Worm (Caenorhabditis elegans) whole organism, L4 larva: ENCODE measurements around the gene fbxa-78.

Experiments used
- D1046.2 ChIP-seq: fragments of 200-800 bp; sonication (Bioruptor generic); IDR thresholded peaks from 2 replicates; pipeline ENCODE4 v1.3.6; 2022; ENCODE audit warnings: missing genetic modification characterization, missing compliant biosample characterization
- R02D3.7 ChIP-seq: fragments of 150-350 bp; sonication (generic microtip); optimal IDR thresholded peaks from 3 replicates; lab custom pipeline; 2014; ENCODE audit warnings: missing biosample characterization, missing genetic modification characterization
- T26A8.4 ChIP-seq: fragments of 200-800 bp; sonication (Bioruptor generic); IDR thresholded peaks from 2 replicates; pipeline ENCODE4 v1.3.6; 2022; ENCODE audit warnings: missing genetic modification characterization, missing compliant biosample characterization
- Y105C5A.15 ChIP-seq: fragments of 200-800 bp; sonication (Bioruptor generic); IDR thresholded peaks from 2 replicates; pipeline ENCODE4 v1.3.6; 2022; ENCODE audit warnings: missing genetic modification characterization, missing compliant biosample characterization
- Y48G9A.11 ChIP-seq: fragments of 200-800 bp; sonication (Bioruptor generic); IDR thresholded peaks from 2 replicates; pipeline ENCODE4 v1.3.6; 2022; ENCODE audit warnings: missing genetic modification reagents, missing genetic modification characterization, missing compliant biosample characterization
- ZK337.2 ChIP-seq: fragments of 200-800 bp; sonication (Bioruptor generic); IDR thresholded peaks from 2 replicates; pipeline ENCODE4 v1.3.6; 2022; ENCODE audit warnings: missing genetic modification reagents, missing genetic modification characterization, missing compliant biosample characterization
- aha-1 ChIP-seq: fragments of 150-350 bp; peaks from one replicate; lab custom pipeline; 2014; ENCODE audit warnings: missing biosample characterization, missing genetic modification characterization
- aly-2 ChIP-seq: sonication (generic microtip); optimal IDR thresholded peaks from 2 replicates; lab custom pipeline; 2018; ENCODE audit warnings: missing biosample characterization, missing genetic modification characterization
- ama-1 ChIP-seq: fragments of 150-350 bp; optimal IDR thresholded peaks from 2 replicates; lab custom pipeline; 2014; ENCODE audit warnings: inconsistent platforms, mixed read lengths
- arid-1 ChIP-seq: fragments of 200-800 bp; sonication (Bioruptor generic); conservative IDR thresholded peaks from 2 replicates; pipeline ENCODE4 v1.3.6; 2022; ENCODE audit warnings: missing genetic modification reagents, missing genetic modification characterization, missing compliant biosample characterization
- ceh-20 ChIP-seq: fragments of 200-800 bp; sonication (Bioruptor generic); IDR thresholded peaks from 2 replicates; pipeline ENCODE4 v1.3.6; 2022; ENCODE audit warnings: missing genetic modification reagents, missing genetic modification characterization, missing compliant biosample characterization
- ceh-28 ChIP-seq: fragments of 150-350 bp; optimal IDR thresholded peaks from 2 replicates; lab custom pipeline; 2014; ENCODE audit warnings: missing biosample characterization, missing genetic modification reagents, missing genetic modification characterization
- ces-1 ChIP-seq: fragments of 150-350 bp; sonication (generic microtip); optimal IDR thresholded peaks from 4 replicates; lab custom pipeline; 2014; ENCODE audit warnings: missing biosample characterization, missing genetic modification reagents, missing genetic modification characterization
- dmd-8 ChIP-seq: fragments of 200-800 bp; sonication (Bioruptor generic); IDR thresholded peaks from 2 replicates; pipeline ENCODE4 v1.3.6; 2022; ENCODE audit warnings: missing genetic modification characterization, missing compliant biosample characterization
- dmd-9 ChIP-seq: fragments of 200-800 bp; sonication (Bioruptor generic); IDR thresholded peaks from 2 replicates; pipeline ENCODE4 v1.3.6; 2022; ENCODE audit warnings: missing genetic modification reagents, missing genetic modification characterization, missing compliant biosample characterization
- egl-27 ChIP-seq: sonication (generic microtip); optimal IDR thresholded peaks from 3 replicates; lab custom pipeline; 2017; ENCODE audit warnings: missing biosample characterization, missing genetic modification reagents, missing genetic modification characterization
- gei-8 ChIP-seq: fragments of 200-800 bp; sonication (Bioruptor generic); optimal IDR thresholded peaks from 2 replicates; lab custom pipeline; 2018; ENCODE audit warnings: mild to moderate bottlenecking, missing genetic modification characterization, missing compliant biosample characterization
- hif-1 ChIP-seq, 2 experiments: sonication (generic microtip); optimal IDR thresholded peaks; 2 replicates each; lab custom pipeline; 2016 to 2017; ENCODE audit warnings: missing compliant biosample characterization in 2 of 2, missing genetic modification characterization in 2 of 2, missing genetic modification reagents in 2 of 2, missing genotype in 2 of 2, mild to moderate bottlenecking in 1 of 2
- hmg-1.1 ChIP-seq: fragments of 200-800 bp; sonication (Bioruptor generic); IDR thresholded peaks from 2 replicates; pipeline ENCODE4 v1.3.6; 2022; ENCODE audit warnings: missing genetic modification reagents, missing genetic modification characterization, missing compliant biosample characterization
- jun-1 ChIP-seq: fragments of 150-350 bp; optimal IDR thresholded peaks from 2 replicates; lab custom pipeline; 2014; ENCODE audit warnings: missing biosample characterization, missing genetic modification reagents, missing genetic modification characterization
- lin-13 ChIP-seq: fragments of 150-350 bp; optimal IDR thresholded peaks from 2 replicates; lab custom pipeline; 2014; ENCODE audit warnings: missing biosample characterization, missing genetic modification reagents, missing genetic modification characterization
- lin-15B ChIP-seq: fragments of 150-350 bp; sonication (generic microtip); optimal IDR thresholded peaks from 3 replicates; lab custom pipeline; 2014; ENCODE audit warnings: missing biosample characterization, missing genetic modification characterization
- lin-38 ChIP-seq: fragments of 200-800 bp; sonication (Bioruptor generic); IDR thresholded peaks from 2 replicates; pipeline ENCODE4 v1.3.6; 2022; ENCODE audit warnings: missing genetic modification reagents, missing genetic modification characterization, missing compliant biosample characterization
- lin-39 ChIP-seq: fragments of 150-350 bp; optimal IDR thresholded peaks from 2 replicates; lab custom pipeline; 2014; ENCODE audit warnings: missing biosample characterization, missing genetic modification reagents, missing genetic modification characterization
- lir-3 ChIP-seq: sonication (generic microtip); optimal IDR thresholded peaks from 2 replicates; lab custom pipeline; 2016; ENCODE audit warnings: mild to moderate bottlenecking, missing genetic modification characterization, missing compliant biosample characterization
- madf-9 ChIP-seq: fragments of 200-800 bp; sonication (Bioruptor generic); conservative IDR thresholded peaks from 2 replicates; pipeline ENCODE4 v1.3.6; 2022; ENCODE audit warnings: missing genetic modification reagents, missing genetic modification characterization, missing compliant biosample characterization
- mdl-1 ChIP-seq, 2 experiments: fragments of 150-350 bp in 1 of 2; sonication (generic microtip) in 1 of 2; optimal IDR thresholded peaks; 2 replicates each; lab custom pipeline; 2014 to 2017; ENCODE audit warnings: missing biosample characterization in 2 of 2, missing genetic modification characterization in 2 of 2
- mxl-3 ChIP-seq: fragments of 200-800 bp; sonication (Bioruptor generic); optimal IDR thresholded peaks from 2 replicates; lab custom pipeline; 2018; ENCODE audit warnings: mild to moderate bottlenecking, missing genetic modification characterization, missing compliant biosample characterization
- nhr-10 ChIP-seq: fragments of 150-350 bp; optimal IDR thresholded peaks from 2 replicates; lab custom pipeline; 2014; ENCODE audit warnings: missing biosample characterization, missing genetic modification characterization
- nhr-102 ChIP-seq: sonication (generic microtip); optimal IDR thresholded peaks from 2 replicates; lab custom pipeline; 2016; ENCODE audit warnings: mild to moderate bottlenecking, missing genetic modification characterization, moderate library complexity, missing compliant biosample characterization
- nhr-111 ChIP-seq: fragments of 200-800 bp; sonication (Bioruptor generic); optimal IDR thresholded peaks from 2 replicates; lab custom pipeline; 2018; ENCODE audit warnings: mild to moderate bottlenecking, missing genetic modification characterization, missing compliant biosample characterization
- nhr-77 ChIP-seq: fragments of 150-350 bp; optimal IDR thresholded peaks from 2 replicates; lab custom pipeline; 2014; ENCODE audit warnings: missing biosample characterization, missing genetic modification characterization
- saeg-2 ChIP-seq: fragments of 200-800 bp; sonication (Bioruptor generic); IDR thresholded peaks from 2 replicates; pipeline ENCODE4 v1.3.6; 2022; ENCODE audit warnings: missing genetic modification reagents, missing genetic modification characterization, missing compliant biosample characterization
- snpc-1.2 ChIP-seq: fragments of 200-800 bp; sonication (Bioruptor generic); IDR thresholded peaks from 2 replicates; pipeline ENCODE4 v1.3.6; 2022; ENCODE audit warnings: missing genetic modification reagents, missing genetic modification characterization, missing compliant biosample characterization
- snpc-4 ChIP-seq: fragments of 150-350 bp; optimal IDR thresholded peaks from 2 replicates; lab custom pipeline; 2014; ENCODE audit warnings: missing biosample characterization, missing genetic modification characterization
- spr-3 ChIP-seq: fragments of 200-800 bp; sonication (Bioruptor generic); optimal IDR thresholded peaks from 2 replicates; lab custom pipeline; 2018; ENCODE audit warnings: mild to moderate bottlenecking, missing genetic modification characterization, missing compliant biosample characterization
- tra-1 ChIP-seq: fragments of 200-800 bp; sonication (Bioruptor generic); IDR thresholded peaks from 2 replicates; pipeline ENCODE4 v1.3.6; 2022; ENCODE audit warnings: missing genetic modification reagents, missing genetic modification characterization, missing compliant biosample characterization
- unc-130 ChIP-seq: sonication (generic microtip); optimal IDR thresholded peaks from 2 replicates; lab custom pipeline; 2016; ENCODE audit warnings: missing genetic modification reagents, missing genetic modification characterization, missing compliant biosample characterization
- unc-39 ChIP-seq: sonication (generic microtip); optimal IDR thresholded peaks from 2 replicates; lab custom pipeline; 2017; ENCODE audit warnings: missing biosample characterization, missing genetic modification characterization
- unc-62 ChIP-seq, 3 experiments: fragments of 150-350 bp in 1 of 3; sonication (generic microtip); optimal IDR thresholded peaks in 2 of 3; peaks in 1 of 3; 1 replicate in 1 of 3; 2 replicates in 2 of 3; lab custom pipeline; 2014 to 2017; ENCODE audit warnings: missing biosample characterization in 3 of 3, missing genetic modification characterization in 3 of 3, missing genetic modification reagents in 3 of 3, missing genotype in 1 of 3
- vab-7 ChIP-seq: fragments of 200-800 bp; sonication (Bioruptor generic); IDR thresholded peaks from 2 replicates; pipeline ENCODE4 v1.3.6; 2022; ENCODE audit warnings: missing genetic modification reagents, missing genetic modification characterization, missing compliant biosample characterization
- zfp-2 ChIP-seq: sonication (generic microtip); optimal IDR thresholded peaks from 2 replicates; lab custom pipeline; 2016; ENCODE audit warnings: mild to moderate bottlenecking, missing genetic modification characterization, missing compliant biosample characterization
- zfp-3 ChIP-seq: fragments of 200-800 bp; sonication (Bioruptor generic); conservative IDR thresholded peaks from 2 replicates; pipeline ENCODE4 v1.3.6; 2022; ENCODE audit warnings: missing genetic modification reagents, missing genetic modification characterization, missing compliant biosample characterization

The fbxa-78 gene

DNA sequence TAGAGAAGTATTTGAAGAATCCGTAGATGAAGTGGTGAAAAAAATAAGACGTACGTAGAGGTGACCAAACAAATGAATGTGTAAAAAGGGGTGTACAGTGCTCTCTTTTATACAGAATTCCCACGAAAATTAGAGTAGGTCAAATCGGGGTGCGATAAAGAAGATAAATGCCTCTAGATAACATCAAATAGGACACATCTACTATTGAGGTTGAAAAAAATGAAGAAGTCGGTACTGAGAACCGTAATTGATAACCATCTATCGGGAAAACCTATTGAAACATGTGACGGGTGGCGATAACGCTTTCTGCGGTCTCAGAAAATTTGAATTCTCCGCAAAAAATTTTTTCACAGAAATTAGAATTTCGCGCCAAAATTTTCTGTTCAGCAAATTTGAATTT lies 19.6 kb downstream of the fbxa-78 start, which contains the start of gene fbxa-61:
Gene fbxa-61 (plus strand): TSS at position 345 of the 400 bp plus-strand sequence.
- TF ChIP-seq zfp-3 (GFP tag; lab: Robert Waterston, UW) (no peak), ceh-20 (GFP tag; lab: Robert Waterston, UW) (no peak), R02D3.7 (tag; lab: Kevin White, UChicago) (no peak), hif-1 (tag; optimal IDR thresholded peaks at IDR 0.05; lab: Kevin White, UChicago) (no peak), spr-3 (GFP tag; lab: Kevin White, UChicago) (no peak), unc-39 (no peak), jun-1 (tag; lab: Kevin White, UChicago) (no peak), aly-2 (tag; lab: Kevin White, UChicago) (no peak), D1046.2 (GFP tag; lab: Robert Waterston, UW) (no peak), egl-27 (tag; lab: Kevin White, UChicago) (no peak), saeg-2 (no peak), ZK337.2 (no peak), nhr-10 (no peak), nhr-77 (tag; lab: Kevin White, UChicago) (no peak), Y48G9A.11 (GFP tag; lab: Robert Waterston, UW) (no peak), T26A8.4 (GFP tag; lab: Robert Waterston, UW) (no peak), snpc-1.2 (GFP tag; lab: Robert Waterston, UW) (no peak), dmd-8 (GFP tag; lab: Robert Waterston, UW) (no peak), unc-62 (GFP tag; optimal IDR thresholded peaks at IDR 0.05 in 1 of 2; lab: Kevin White, UChicago) (no peak), unc-62 (tag; optimal IDR thresholded peaks at IDR 0.05; lab: Kevin White, UChicago) (no peak)
- TF ChIP-seq, all 104 proteins: peak for 0

DNA sequence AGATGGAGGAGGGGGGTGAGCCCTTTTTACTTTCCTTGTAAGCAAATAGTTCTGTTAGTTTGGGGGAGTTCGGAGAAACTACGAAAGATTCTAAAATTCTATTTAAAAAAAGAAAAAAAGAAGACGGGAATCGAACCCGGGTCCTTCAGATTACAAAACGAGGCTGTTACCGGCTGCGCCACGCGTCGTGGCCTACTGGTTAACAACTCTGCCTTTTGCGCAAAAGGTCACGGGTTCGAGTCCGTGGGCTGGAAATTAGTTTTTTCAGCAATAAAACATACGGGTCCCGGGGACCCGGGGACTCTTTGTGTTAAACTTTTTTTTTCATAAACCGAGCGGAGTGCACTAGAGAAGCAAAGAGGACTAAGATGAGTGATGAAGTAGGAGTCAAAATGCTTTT lies 27.1 kb downstream of the fbxa-78 start:
- TF ChIP-seq lin-13 (GFP tag; lab: Kevin White, UChicago) (peak; percentile 74), ceh-20 (GFP tag; lab: Robert Waterston, UW) (peak; percentile 50; the same call in 1 of the 2 replicates), lin-38 (GFP tag; lab: Robert Waterston, UW) (peak; percentile 51), lir-3 (tag; lab: Kevin White, UChicago) (no peak), aha-1 (tag; lab: Kevin White, UChicago) (peak; percentile 69), ama-1 (lab: Kevin White, UChicago) (no peak), arid-1 (GFP tag; lab: Robert Waterston, UW) (no peak), tra-1 (0 out of 2 replicates have a peak, but pooled peaks have one; percentile 36)
- TF ChIP-seq, all 104 proteins: peak for 5

DNA sequence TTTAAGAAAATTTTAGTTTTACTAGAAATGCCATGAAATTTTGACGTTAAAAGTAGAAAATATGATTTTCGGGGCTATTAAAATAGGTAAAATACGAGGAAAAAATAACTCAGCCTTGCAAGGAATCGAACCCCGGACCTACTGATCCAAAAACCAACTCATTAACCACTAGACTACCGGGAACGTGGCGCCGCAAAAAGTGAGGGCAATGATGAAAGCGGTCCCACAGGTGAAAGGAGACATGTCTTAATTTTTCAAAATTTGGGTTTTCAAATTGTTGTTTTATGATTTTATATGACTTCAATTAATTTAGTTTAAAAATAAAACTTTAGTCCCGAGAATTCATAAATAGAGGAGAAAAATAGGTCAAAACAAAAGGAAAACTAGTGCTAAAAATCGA lies 27.6 kb downstream of the fbxa-78 start:
- no peak for TF ChIP-seq ces-1 (GFP tag; lab: Kevin White, UChicago)
- peak; percentile 23; the same call in 1 of the 2 replicates for TF ChIP-seq lin-38 (GFP tag; lab: Robert Waterston, UW)
- TF ChIP-seq ceh-28 (tag; lab: Kevin White, UChicago), result no peak

DNA sequence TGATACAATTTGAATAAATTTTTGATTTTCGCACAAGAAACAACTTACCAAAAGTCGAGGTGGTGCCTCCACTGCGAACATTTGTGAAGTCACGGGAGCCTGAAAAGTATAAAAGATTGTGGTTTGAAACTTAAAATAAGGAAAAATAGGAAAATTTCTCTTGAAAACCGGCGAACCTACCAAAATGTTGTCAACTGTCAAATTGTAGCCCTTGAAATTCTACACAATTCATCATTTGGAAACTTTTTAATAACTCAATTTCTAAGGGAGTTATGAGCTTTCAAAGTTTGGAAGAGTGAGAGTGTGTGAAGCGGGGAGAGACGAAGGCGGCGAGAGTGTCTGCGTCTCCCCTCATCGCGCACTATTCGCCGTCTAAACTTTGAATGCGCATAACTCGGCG lies 28.1 kb downstream of the fbxa-78 start, which contains the start of gene pes-4:
Gene pes-4 (minus strand): TSS at position 101 of the 400 bp plus-strand sequence.
- TF ChIP-seq lin-15B (tag; lab: Kevin White, UChicago) (no peak), tra-1 (no peak), aly-2 (tag; lab: Kevin White, UChicago) (no peak), nhr-111 (GFP tag; lab: Kevin White, UChicago) (no peak), nhr-10 (no peak), unc-130 (GFP tag; lab: Kevin White, UChicago) (no peak), dmd-9 (GFP tag; lab: Robert Waterston, UW) (no peak), lin-39 (tag; lab: Kevin White, UChicago) (no peak), madf-9 (GFP tag; lab: Robert Waterston, UW) (no peak), snpc-4 (no peak), nhr-102 (tag; lab: Kevin White, UChicago) (no peak), hmg-1.1 (GFP tag; lab: Robert Waterston, UW) (no peak), mxl-3 (GFP tag; lab: Kevin White, UChicago) (no peak), mdl-1 (tag; optimal IDR thresholded peaks at IDR 0.05; lab: Kevin White, UChicago) (no peak), gei-8 (no peak), zfp-2 (tag; lab: Kevin White, UChicago) (no peak), vab-7 (no peak), Y105C5A.15 (GFP tag; lab: Robert Waterston, UW) (no peak)
- TF ChIP-seq, all 104 proteins: peak for 0
